Fruit fly (Drosophila melanogaster) whole organism, embryonic: ENCODE data around the gene sdk.
A peak's percentile ranks its signal among the peaks of the same experiment; 100 is the strongest.

Experiments
- BEAF-32 ChIP-seq: fragments of 200-800 bp; sonication (Bioruptor generic); optimal IDR thresholded peaks from 3 replicates; lab custom pipeline; 2017; ENCODE audit warnings: missing biosample characterization, missing genetic modification characterization, mild to moderate bottlenecking, moderate library complexity, missing genetic modification reagents
- CG10462 ChIP-seq: fragments of 200-800 bp; sonication (Bioruptor generic); optimal IDR thresholded peaks from 2 replicates; lab custom pipeline; 2016; ENCODE audit warnings: missing biosample characterization, missing genetic modification characterization
- CG11085 ChIP-seq: fragments of 200-800 bp; sonication (Bioruptor generic); IDR thresholded peaks from 2 replicates; pipeline ENCODE4 v1.3.6; 2022; ENCODE audit warnings: missing biosample characterization, missing genetic modification characterization
- CG11247 ChIP-seq: fragments of 200-800 bp; sonication (Bioruptor generic); IDR thresholded peaks from 2 replicates; pipeline ENCODE4 v1.3.6; 2022; ENCODE audit warnings: missing biosample characterization, missing genetic modification characterization
- CG11504 ChIP-seq: fragments of 200-800 bp; sonication (Bioruptor generic); optimal IDR thresholded peaks from 3 replicates; lab custom pipeline; 2019; ENCODE audit warnings: missing biosample characterization, mild to moderate bottlenecking, missing genetic modification characterization, moderate library complexity
- CG12744 ChIP-seq: fragments of 200-800 bp; sonication (Bioruptor generic); optimal IDR thresholded peaks from 2 replicates; lab custom pipeline; 2016; ENCODE audit warnings: missing biosample characterization, missing genetic modification characterization
- CG13894 ChIP-seq: fragments of 200-800 bp; sonication (Bioruptor generic); optimal IDR thresholded peaks from 3 replicates; lab custom pipeline; 2018; ENCODE audit warnings: missing biosample characterization, mild to moderate bottlenecking, missing genetic modification characterization, moderate library complexity
- CG14014 ChIP-seq: fragments of 200-800 bp; sonication (Bioruptor generic); IDR thresholded peaks from 2 replicates; pipeline ENCODE4 v1.3.6; 2022; ENCODE audit warnings: missing biosample characterization, missing genetic modification characterization
- CG14050 ChIP-seq: fragments of 200-800 bp; sonication (Bioruptor generic); IDR thresholded peaks from 3 replicates; pipeline ENCODE4 v1.3.6; 2022; ENCODE audit warnings: missing biosample characterization, missing genetic modification characterization
- CG17912 ChIP-seq: fragments of 200-800 bp; sonication (Bioruptor generic); optimal IDR thresholded peaks from 2 replicates; lab custom pipeline; 2018; ENCODE audit warnings: missing biosample characterization, mild to moderate bottlenecking, missing genetic modification characterization
- CG18619 ChIP-seq: fragments of 200-800 bp; sonication (Bioruptor generic); optimal IDR thresholded peaks from 3 replicates; lab custom pipeline; 2017; ENCODE audit warnings: missing biosample characterization, mild to moderate bottlenecking, missing genetic modification characterization
- CG3726 ChIP-seq: fragments of 200-800 bp; sonication (Bioruptor generic); IDR thresholded peaks from 3 replicates; pipeline ENCODE4, ENCODE4 v1.3.6; 2022; ENCODE audit warnings: missing biosample characterization, missing genetic modification characterization
- CG4424 ChIP-seq: fragments of 200-800 bp; sonication (Bioruptor generic); optimal IDR thresholded peaks from 3 replicates; lab custom pipeline; 2016; ENCODE audit warnings: missing biosample characterization, missing genetic modification characterization
- CG6791 ChIP-seq: fragments of 200-800 bp; sonication (Bioruptor generic); IDR thresholded peaks from 3 replicates; pipeline ENCODE4 v1.3.6; 2022; ENCODE audit warnings: missing biosample characterization, missing genetic modification characterization; ENCODE audit not compliant: partially characterized antibody
- CG7987 ChIP-seq: fragments of 200-800 bp; sonication (Bioruptor generic); optimal IDR thresholded peaks from 2 replicates; lab custom pipeline; 2018; ENCODE audit warnings: missing biosample characterization, mild to moderate bottlenecking, missing genetic modification characterization, moderate library complexity
- Dek ChIP-seq: fragments of 200-800 bp; sonication (Bioruptor generic); optimal IDR thresholded peaks from 3 replicates; lab custom pipeline; 2019; ENCODE audit warnings: missing biosample characterization, mild to moderate bottlenecking, missing genetic modification characterization, moderate library complexity
- Drgx ChIP-seq: fragments of 200-800 bp; sonication (Bioruptor generic); IDR thresholded peaks from 2 replicates; pipeline ENCODE4 v1.3.6; 2022; ENCODE audit warnings: missing biosample characterization, missing genetic modification characterization
- Lhr ChIP-seq: fragments of 200-800 bp; sonication (Bioruptor generic); optimal IDR thresholded peaks from 3 replicates; lab custom pipeline; 2017; ENCODE audit warnings: mild to moderate bottlenecking, missing biosample characterization, missing genetic modification reagents, missing genetic modification characterization
- ab ChIP-seq: fragments of 200-800 bp; sonication (Bioruptor generic); optimal IDR thresholded peaks from 2 replicates; lab custom pipeline; 2016; ENCODE audit warnings: missing biosample characterization, missing genetic modification characterization
- cg ChIP-seq: fragments of 200-800 bp; sonication (Bioruptor generic); optimal IDR thresholded peaks from 3 replicates; lab custom pipeline; 2019; ENCODE audit warnings: missing biosample characterization, mild to moderate bottlenecking, missing genetic modification characterization, moderate library complexity
- chm ChIP-seq: fragments of 200-800 bp; sonication (Bioruptor generic); IDR thresholded peaks from 2 replicates; pipeline ENCODE4 v1.3.6; 2022; ENCODE audit warnings: missing biosample characterization, missing genetic modification characterization
- disco-r ChIP-seq: fragments of 200-800 bp; sonication (Bioruptor generic); optimal IDR thresholded peaks from 2 replicates; lab custom pipeline; 2016; ENCODE audit warnings: missing biosample characterization, missing genetic modification characterization
- emc ChIP-seq: fragments of 200-800 bp; sonication (Bioruptor generic); optimal IDR thresholded peaks from 2 replicates; lab custom pipeline; 2016; ENCODE audit warnings: missing biosample characterization, missing genetic modification characterization
- fd96Cb ChIP-seq: fragments of 200-800 bp; sonication (Bioruptor generic); optimal IDR thresholded peaks from 2 replicates; lab custom pipeline; 2018; ENCODE audit warnings: missing biosample characterization, mild to moderate bottlenecking, missing genetic modification characterization, moderate library complexity
- gsb ChIP-seq: fragments of 200-800 bp; sonication (Bioruptor generic); IDR thresholded peaks from 2 replicates; pipeline ENCODE4 v1.3.6; 2022; ENCODE audit warnings: missing biosample characterization, missing genetic modification characterization
- ham ChIP-seq: fragments of 200-800 bp; sonication (Bioruptor generic); IDR thresholded peaks from 2 replicates; pipeline ENCODE4 v1.3.6; 2022; ENCODE audit warnings: missing biosample characterization, missing genetic modification characterization
- jumu ChIP-seq: fragments of 200-800 bp; sonication (Bioruptor generic); optimal IDR thresholded peaks from 3 replicates; lab custom pipeline; 2016; ENCODE audit warnings: missing biosample characterization, missing genetic modification characterization
- sqz ChIP-seq: fragments of 200-800 bp; sonication (Bioruptor generic); optimal IDR thresholded peaks from 3 replicates; lab custom pipeline; 2018; ENCODE audit warnings: missing biosample characterization, mild to moderate bottlenecking, missing genetic modification characterization
- trh ChIP-seq: fragments of 200-800 bp; sonication (Bioruptor generic); optimal IDR thresholded peaks from 2 replicates; lab custom pipeline; 2016; ENCODE audit warnings: missing biosample characterization, missing genetic modification characterization

The sdk gene

DNA sequence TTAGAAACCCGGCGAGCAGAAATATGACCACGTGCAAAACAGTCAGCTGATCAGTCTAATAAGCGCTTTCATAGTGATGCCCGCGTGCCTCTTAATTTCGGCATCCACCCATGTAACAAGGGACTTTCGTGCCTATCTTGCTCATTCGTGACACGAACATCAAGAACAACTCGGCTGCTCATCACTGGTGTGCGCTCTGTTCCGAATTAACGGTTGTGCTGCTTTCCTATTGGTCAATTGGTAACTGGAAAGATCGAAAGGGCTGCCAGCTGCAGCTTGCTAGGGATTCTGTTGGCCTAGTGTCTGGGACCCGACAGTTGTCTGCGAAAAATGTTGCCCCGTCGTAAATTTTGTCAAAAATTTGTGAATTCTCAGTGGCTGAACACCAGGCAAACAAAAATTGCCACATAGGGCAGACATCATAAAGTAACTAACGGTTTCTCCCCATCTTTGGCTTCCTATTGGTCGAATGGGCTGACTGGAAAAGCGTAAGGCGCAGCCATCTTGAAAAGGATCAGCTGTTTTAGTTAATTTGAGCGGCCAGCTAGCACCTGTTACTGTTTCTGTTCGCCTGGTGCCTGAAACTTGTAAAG is 109.9 kb downstream of the sdk start (continued):
- TF ChIP-seq CG12744 (GFP tag; lab: Kevin White, UChicago) (no peak), CG17912 (no peak), CG11504 (tag; lab: Kevin White, UChicago) (no peak), CG11085 (GFP tag; lab: Robert Waterston, UW) (no peak), Drgx (GFP tag; lab: Robert Waterston, UW) (peak; percentile 37), emc (GFP tag; lab: Kevin White, UChicago) (no peak), disco-r (no peak), fd96Cb (tag; lab: Kevin White, UChicago) (no peak), CG18619 (GFP tag; lab: Kevin White, UChicago) (no peak), Dek (tag; lab: Kevin White, UChicago) (no peak), CG10462 (peak; percentile 89), CG13894 (peak; percentile 44), CG4424 (GFP tag; lab: Kevin White, UChicago) (peak; percentile 3), ab (GFP tag; lab: Kevin White, UChicago) (no peak), gsb (GFP tag; lab: Robert Waterston, UW) (no peak), CG6791 (GFP tag; lab: Robert Waterston, UW) (peak; percentile 98), CG11247 (no peak), cg (GFP tag; lab: Kevin White, UChicago) (no peak), Lhr (GFP tag; lab: Kevin White, UChicago) (peak; percentile 100), chm (GFP tag; lab: Robert Waterston, UW) (peak; percentile 37; the same call in 1 of the 2 replicates), jumu (GFP tag; lab: Kevin White, UChicago) (no peak), CG14050 (GFP tag; lab: Robert Waterston, UW) (no peak), CG14014 (GFP tag; lab: Robert Waterston, UW) (no peak), CG3726 (GFP tag; lab: Robert Waterston, UW) (no peak), sqz (GFP tag; lab: Kevin White, UChicago) (no peak), CG7987 (GFP tag; lab: Kevin White, UChicago) (peak; percentile 44), BEAF-32 (GFP tag; lab: Kevin White, UChicago) (peak; percentile 87), trh (no peak), ham (GFP tag; lab: Robert Waterston, UW) (no peak)
